Worm (Caenorhabditis elegans) whole organism, late embryonic: ENCODE results near the gene K03B8.11.

Experiments used
- ama-1 ChIP-seq: fragments of 150-350 bp; optimal IDR thresholded peaks from 2 replicates; lab custom pipeline; 2014
- ceh-31 ChIP-seq: sonication (generic microtip); optimal IDR thresholded peaks from 2 replicates; lab custom pipeline; 2016; ENCODE audit warnings: missing genetic modification characterization, missing compliant biosample characterization
- ceh-9 ChIP-seq: sonication (generic microtip); optimal IDR thresholded peaks from 2 replicates; lab custom pipeline; 2016; ENCODE audit warnings: mild to moderate bottlenecking, missing genetic modification characterization, inconsistent platforms, missing compliant biosample characterization
- fkh-10 ChIP-seq: fragments of 150-350 bp; optimal IDR thresholded peaks from 2 replicates; lab custom pipeline; 2014; ENCODE audit warnings: missing biosample characterization, missing genetic modification reagents, missing genetic modification characterization
- nfya-1 ChIP-seq: sonication (generic microtip); optimal IDR thresholded peaks from 2 replicates; lab custom pipeline; 2017; ENCODE audit warnings: missing genetic modification characterization, mild to moderate bottlenecking, missing compliant biosample characterization, antibody characterized with exemption, moderate library complexity
- nhr-11 ChIP-seq: fragments of 150-350 bp; optimal IDR thresholded peaks from 2 replicates; lab custom pipeline; 2014; ENCODE audit warnings: missing biosample characterization, missing genetic modification characterization
- nhr-232 ChIP-seq: sonication (generic microtip); optimal IDR thresholded peaks from 2 replicates; lab custom pipeline; 2016; ENCODE audit warnings: missing genetic modification characterization, missing compliant biosample characterization
- pqm-1 ChIP-seq: sonication (generic microtip); optimal IDR thresholded peaks from 2 replicates; lab custom pipeline; 2016; ENCODE audit warnings: missing genetic modification characterization, missing compliant biosample characterization
- ref-2 ChIP-seq: sonication (generic microtip); optimal IDR thresholded peaks from 2 replicates; lab custom pipeline; 2016; ENCODE audit warnings: missing genetic modification characterization, missing compliant biosample characterization
- sox-2 ChIP-seq: fragments of 200-800 bp; sonication (Bioruptor generic); IDR thresholded peaks from 2 replicates; pipeline ENCODE4 v1.3.6; 2022; ENCODE audit warnings: missing genetic modification reagents, missing genetic modification characterization, missing compliant biosample characterization
- sox-4 ChIP-seq: sonication (generic microtip); optimal IDR thresholded peaks from 2 replicates; lab custom pipeline; 2017; ENCODE audit warnings: mild to moderate bottlenecking, missing genetic modification characterization, inconsistent platforms, missing compliant biosample characterization
- zip-5 ChIP-seq: sonication (generic microtip); optimal IDR thresholded peaks from 2 replicates; lab custom pipeline; 2016; ENCODE audit warnings: missing genetic modification characterization, missing compliant biosample characterization

- TF ChIP-seq ref-2 (tag; lab: Kevin White, UChicago) (no peak), nfya-1 (tag; lab: Kevin White, UChicago) (no peak), nhr-11 (tag; lab: Kevin White, UChicago) (no peak), fkh-10 (GFP tag; lab: Kevin White, UChicago) (no peak), ceh-9 (tag; lab: Kevin White, UChicago) (no peak), ceh-31 (tag; lab: Kevin White, UChicago) (peak; percentile 19), ama-1 (lab: Kevin White, UChicago) (no peak), sox-4 (tag; lab: Kevin White, UChicago) (no peak), zip-5 (tag; lab: Kevin White, UChicago) (no peak), nhr-232 (tag; lab: Kevin White, UChicago) (no peak), pqm-1 (tag; lab: Kevin White, UChicago) (no peak), sox-2 (GFP tag; lab: Robert Waterston, UW) (no peak)
These were observed 38.4 kb upstream of the K03B8.11 start for ce11 chrV:11428728-11429127.
